Fruit fly (Drosophila melanogaster) whole organism: Measurements from ENCODE around the gene CG43980.

Source experiments
- CG8478 ChIP-seq: fragments of >200 bp; optimal IDR thresholded peaks from 2 replicates; lab custom pipeline; 2018; ENCODE audit warnings: inconsistent platforms
- psq ChIP-seq: fragments of >200 bp; optimal IDR thresholded peaks from 2 replicates; lab custom pipeline; 2017

- TF ChIP-seq psq (lab: Kevin White, UChicago), result no peak
- TF ChIP-seq CG8478 (lab: Kevin White, UChicago), result no peak
Observed at dm6 chr3L:21598337-21598736, 46.4 kb upstream of the CG43980 start.
